Worm (Caenorhabditis elegans) whole organism, late embryonic: Measurements from ENCODE around the gene lir-1.

Experiments used
- elt-2 ChIP-seq: sonication (generic microtip); optimal IDR thresholded peaks from 2 replicates; lab custom pipeline; 2016; ENCODE audit warnings: missing genetic modification reagents, missing genetic modification characterization, missing compliant biosample characterization
- mec-3 ChIP-seq: sonication (generic microtip); optimal IDR thresholded peaks from 2 replicates; lab custom pipeline; 2016; ENCODE audit warnings: borderline replicate concordance, missing genetic modification characterization, missing compliant biosample characterization

- TF ChIP-seq elt-2 (tag; lab: Kevin White, UChicago) = no peak
- no peak for TF ChIP-seq mec-3 (tag; lab: Kevin White, UChicago)
Measured at ce11 chrII:7675752-7676151, 3.9 kb downstream of the lir-1 start.
